Fruit fly (Drosophila melanogaster) whole organism, prepupa: Measurements from ENCODE around the gene Hsp27.

ENCODE experiments used
- Blimp-1 ChIP-seq: fragments of 200-800 bp; sonication (Bioruptor generic); optimal IDR thresholded peaks from 3 replicates; lab custom pipeline; 2017; ENCODE audit warnings: missing biosample characterization, missing genetic modification characterization, mild to moderate bottlenecking, moderate library complexity, missing genetic modification reagents
- CG31627 ChIP-seq: fragments of 200-800 bp; sonication (Bioruptor generic); optimal IDR thresholded peaks from 3 replicates; lab custom pipeline; 2016; ENCODE audit warnings: missing biosample characterization, missing genetic modification characterization
- CG6854 ChIP-seq: fragments of 200-800 bp; sonication (Bioruptor generic); optimal IDR thresholded peaks from 2 replicates; lab custom pipeline; 2017; ENCODE audit warnings: missing biosample characterization, mild to moderate bottlenecking, missing genetic modification characterization
- CG8119 ChIP-seq: fragments of 200-800 bp; sonication (Bioruptor generic); IDR thresholded peaks from 3 replicates; pipeline ENCODE4 v1.3.6; 2022; ENCODE audit warnings: missing biosample characterization, missing genetic modification characterization
- Hr39 ChIP-seq: fragments of 200-800 bp; sonication (Bioruptor generic); optimal IDR thresholded peaks from 2 replicates; lab custom pipeline; 2016; ENCODE audit warnings: missing biosample characterization, missing genetic modification characterization
- Lpt ChIP-seq: fragments of 200-800 bp; sonication (Bioruptor generic); optimal IDR thresholded peaks from 3 replicates; lab custom pipeline; 2016; ENCODE audit warnings: missing biosample characterization, missing genetic modification characterization
- Met ChIP-seq: fragments of 200-800 bp; sonication (Bioruptor generic); optimal IDR thresholded peaks from 3 replicates; lab custom pipeline; 2016; ENCODE audit warnings: missing biosample characterization, missing genetic modification characterization
- topi ChIP-seq: fragments of 200-800 bp; sonication (Bioruptor generic); optimal IDR thresholded peaks from 3 replicates; lab custom pipeline; 2016; ENCODE audit warnings: missing biosample characterization, missing genetic modification characterization

DNA sequence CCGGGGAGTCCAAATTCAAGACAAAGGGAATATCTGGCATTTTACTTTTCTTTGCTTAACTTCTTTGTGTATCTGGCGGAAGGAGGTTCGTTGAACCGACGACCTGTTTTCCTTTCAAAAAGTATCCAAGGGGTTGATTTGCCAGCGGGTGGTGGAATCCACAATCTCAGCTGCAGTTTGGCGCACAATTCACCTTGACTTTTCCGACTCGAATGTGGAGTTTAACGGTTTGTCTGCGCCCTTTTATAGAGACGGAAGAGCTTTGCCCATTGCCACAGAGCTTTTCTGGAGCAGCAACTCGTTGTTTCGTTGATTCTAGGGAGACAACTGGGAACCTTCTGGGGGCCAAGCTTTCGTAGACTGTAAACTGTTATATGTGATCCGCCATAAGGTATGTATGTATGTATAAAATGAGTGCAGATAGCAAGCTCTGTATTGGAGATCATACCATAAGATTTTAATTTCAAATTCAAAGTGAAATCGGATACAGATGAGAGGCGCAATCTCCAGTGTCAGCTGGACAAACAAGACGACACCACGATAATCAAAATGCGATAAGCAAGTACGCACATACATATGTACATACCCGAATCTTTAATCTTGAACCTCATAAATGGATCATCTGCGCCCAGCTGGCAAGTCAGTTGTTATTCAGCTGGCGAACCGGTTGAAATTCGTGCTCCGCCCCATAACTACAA, 11.4 kb upstream of the Hsp27 start, which contains the start of the genes Hsp67Bc, CG4456 and Hsp22:
- TF ChIP-seq Hr39 (GFP tag; lab: Kevin White, UChicago) (no peak), topi (GFP tag; lab: Kevin White, UChicago) (no peak), Blimp-1 (GFP tag; lab: Kevin White, UChicago) (no peak), Lpt (no peak), CG6854 (GFP tag; lab: Kevin White, UChicago) (peak; percentile 18), CG31627 (GFP tag; lab: Kevin White, UChicago) (no peak), Met (GFP tag; lab: Kevin White, UChicago) (no peak), CG8119 (GFP tag; lab: Robert Waterston, UW) (no peak)
